Fruit fly (Drosophila melanogaster): Measurements from ENCODE around the gene TBC1D23.

The TBC1D23 gene

DNA sequence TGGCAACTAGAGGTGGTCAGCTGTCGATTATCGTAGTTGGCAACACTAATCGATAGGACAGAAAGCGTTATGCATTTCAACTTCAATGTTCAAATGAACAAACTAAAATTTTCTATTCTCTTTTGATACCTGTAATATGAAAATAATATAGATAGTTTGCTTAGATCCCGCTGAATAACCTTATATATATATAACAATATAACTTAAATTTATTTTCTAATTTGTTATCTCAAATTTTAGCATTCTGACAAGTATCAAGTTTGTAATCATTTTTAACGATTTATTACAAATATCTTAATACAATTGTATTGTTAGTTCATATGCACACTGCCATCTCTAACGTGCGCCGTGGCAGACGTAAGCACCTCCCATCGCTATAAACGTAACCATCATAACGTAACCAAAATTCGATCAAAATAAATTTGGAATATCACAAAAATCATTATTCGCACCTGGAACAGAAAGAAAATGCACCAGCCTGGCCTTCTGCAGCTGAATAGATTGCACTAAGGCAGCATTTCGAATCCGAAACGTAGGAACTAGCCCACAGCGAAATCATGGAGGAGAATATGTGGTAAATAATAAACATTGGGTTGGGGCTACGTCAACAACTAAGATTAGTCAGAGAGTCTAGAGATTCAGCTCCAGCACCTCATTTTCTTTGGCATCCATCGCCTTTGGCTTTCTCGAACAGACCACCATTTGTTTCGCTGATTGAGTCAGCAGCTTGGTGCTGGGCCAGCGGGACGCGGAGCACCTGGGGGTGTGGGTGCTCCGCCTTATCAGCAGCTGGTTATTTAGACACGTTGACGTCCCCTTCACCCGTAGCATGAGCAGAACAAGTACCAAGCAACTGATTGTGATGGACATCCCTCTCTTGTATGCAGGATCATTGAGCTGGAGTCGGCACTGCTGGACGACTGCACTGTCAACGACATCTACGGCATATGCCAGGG is at the start of gene TBC1D23, which contains the start of gene Pino (continued):
- TF ChIP-seq CG30431 (GFP tag; optimal IDR thresholded peaks at IDR 0.05) (peak; percentile 48), vvl (GFP tag; IDR thresholded peaks at IDR 0.05) (peak; percentile 70; the same call in 1 of the 2 replicates), grau (tag; optimal IDR thresholded peaks at IDR 0.05) (peak; percentile 80), CHES-1-like (GFP tag; optimal IDR thresholded peaks at IDR 0.05) (no peak), Side (GFP tag; optimal IDR thresholded peaks at IDR 0.05) (no peak), CG31441 (GFP tag; IDR thresholded peaks at IDR 0.05) (peak; percentile 84), CG6765 (GFP tag; optimal IDR thresholded peaks at IDR 0.05) (no peak), Ets65A (GFP tag) (peak; percentile 94), Hand (GFP tag; optimal IDR thresholded peaks at IDR 0.05) (no peak), Sox100B (GFP tag; optimal IDR thresholded peaks at IDR 0.05) (peak; percentile 71), CG16863 (GFP tag; optimal IDR thresholded peaks at IDR 0.05) (no peak), CG16815 (GFP tag; optimal IDR thresholded peaks at IDR 0.05) (peak; percentile 56), CG12942 (GFP tag; optimal IDR thresholded peaks at IDR 0.05) (peak; percentile 72), jigr1 (GFP tag; IDR thresholded peaks at IDR 0.05) (no peak; the same call in 2 of the 3 replicates), lov (optimal IDR thresholded peaks at IDR 0.05) (no peak), lov (GFP tag; IDR thresholded peaks at IDR 0.05) (0 out of 3 replicates have a peak, but pooled peaks have one; percentile 23), CG14860 (GFP tag; IDR thresholded peaks at IDR 0.05; ENCODE audit: partially characterized antibody) (peak; percentile 64; the same call in 2 of the 3 replicates), lab (GFP tag; optimal IDR thresholded peaks at IDR 0.05) (peak; percentile 67), CG1602 (GFP tag; optimal IDR thresholded peaks at IDR 0.05) (peak; percentile 75), Sry-δ (GFP tag; optimal IDR thresholded peaks at IDR 0.05) (peak; percentile 84), Bdp1 (GFP tag; optimal IDR thresholded peaks at IDR 0.05) (no peak), CG8765 (GFP tag; IDR thresholded peaks at IDR 0.05) (no peak; the same call in 1 of the 2 replicates), CG6689 (GFP tag; IDR thresholded peaks at IDR 0.05) (peak; percentile 68), CG12299 (tag; optimal IDR thresholded peaks at IDR 0.05) (peak; percentile 49), Tbp (GFP tag; optimal IDR thresholded peaks at IDR 0.05) (no peak), CG8924 (tag; optimal IDR thresholded peaks at IDR 0.05) (peak; percentile 80), hkb (optimal IDR thresholded peaks at IDR 0.05) (no peak), hkb (GFP tag; IDR thresholded peaks at IDR 0.05) (peak; percentile 59), HmgD (GFP tag; optimal IDR thresholded peaks at IDR 0.05) (no peak), sqz (GFP tag; optimal IDR thresholded peaks at IDR 0.05) (no peak), unpg (GFP tag; optimal IDR thresholded peaks at IDR 0.05) (peak; percentile 59), CG6175 (GFP tag; IDR thresholded peaks at IDR 0.05) (no peak), wek (GFP tag; optimal IDR thresholded peaks at IDR 0.05) (no peak), esg (GFP tag; conservative IDR thresholded peaks at IDR 0.05) (peak; percentile 48; the same call in 1 of the 2 replicates), CG18011 (GFP tag; optimal IDR thresholded peaks at IDR 0.05) (peak; percentile 15), CG17186 (GFP tag; optimal IDR thresholded peaks at IDR 0.05) (peak; percentile 69), btn (GFP tag; optimal IDR thresholded peaks at IDR 0.05) (no peak), NfI (GFP tag; optimal IDR thresholded peaks at IDR 0.05) (peak; percentile 77), CG13123 (GFP tag; optimal IDR thresholded peaks at IDR 0.05) (peak; percentile 49), gsb-n (tag; optimal IDR thresholded peaks at IDR 0.05) (peak; percentile 44), kni (GFP tag; optimal IDR thresholded peaks at IDR 0.05) (no peak), ttk (GFP tag; IDR thresholded peaks at IDR 0.05) (peak; percentile 59; the same call in 1 of the 2 replicates), CG6654 (GFP tag; optimal IDR thresholded peaks at IDR 0.05) (no peak), CG31388 (GFP tag; optimal IDR thresholded peaks at IDR 0.05) (peak; percentile 25), crc (GFP tag; optimal IDR thresholded peaks at IDR 0.05) (no peak), Hr39 (optimal IDR thresholded peaks at IDR 0.05) (no peak), odd (GFP tag; optimal IDR thresholded peaks at IDR 0.05) (peak; percentile 24), CG33213 (GFP tag; optimal IDR thresholded peaks at IDR 0.05) (peak; percentile 14), CG31365 (tag; optimal IDR thresholded peaks at IDR 0.05) (no peak), Lhr (GFP tag; optimal IDR thresholded peaks at IDR 0.05) (peak; percentile 4)

All from whole organism, embryonic.